Fruit fly (Drosophila melanogaster) S2 (cell line): ENCODE measurements around the gene CG31279.

Experiments used
- CG8478 ChIP-seq: fragments of >200 bp; optimal IDR thresholded peaks from 2 replicates; lab custom pipeline; 2018
- CTCF ChIP-seq, 2 experiments: fragments of >200 bp; optimal IDR thresholded peaks; 2 replicates each; lab custom pipeline; 2018

- TF ChIP-seq CTCF (optimal IDR thresholded peaks at IDR 0.05; lab: Kevin White, UChicago) (no peak), CG8478 (lab: Kevin White, UChicago) (no peak)
Measured at dm6 chr3R:16476472-16476871, 46.0 kb downstream of the CG31279 start.
